Worm (Caenorhabditis elegans) whole organism, L2 larva: Measurements from ENCODE around the gene Y51H4A.938.

Experiments
- egl-27 ChIP-seq: sonication (generic microtip); optimal IDR thresholded peaks from 3 replicates; lab custom pipeline; 2017; ENCODE audit warnings: missing biosample characterization, missing genetic modification reagents, missing genetic modification characterization
- elt-3 ChIP-seq: sonication (generic microtip); optimal IDR thresholded peaks from 2 replicates; lab custom pipeline; 2017; ENCODE audit warnings: missing biosample characterization, missing genetic modification characterization
- lin-11 ChIP-seq: fragments of 150-350 bp; sonication (generic microtip); optimal IDR thresholded peaks from 2 replicates; lab custom pipeline; 2014; ENCODE audit warnings: missing biosample characterization, missing genetic modification characterization, inconsistent platforms, mixed read lengths
- lin-13 ChIP-seq: fragments of 150-350 bp; optimal IDR thresholded peaks from 2 replicates; lab custom pipeline; 2014; ENCODE audit warnings: missing biosample characterization, missing genetic modification reagents, missing genetic modification characterization
- nhr-237 ChIP-seq: fragments of 150-350 bp; optimal IDR thresholded peaks from 2 replicates; lab custom pipeline; 2014; ENCODE audit warnings: missing biosample characterization, missing genetic modification characterization
- unc-62 ChIP-seq: fragments of 150-350 bp; optimal IDR thresholded peaks from 2 replicates; lab custom pipeline; 2014; ENCODE audit warnings: missing biosample characterization, missing genetic modification reagents, missing genetic modification characterization

DNA sequence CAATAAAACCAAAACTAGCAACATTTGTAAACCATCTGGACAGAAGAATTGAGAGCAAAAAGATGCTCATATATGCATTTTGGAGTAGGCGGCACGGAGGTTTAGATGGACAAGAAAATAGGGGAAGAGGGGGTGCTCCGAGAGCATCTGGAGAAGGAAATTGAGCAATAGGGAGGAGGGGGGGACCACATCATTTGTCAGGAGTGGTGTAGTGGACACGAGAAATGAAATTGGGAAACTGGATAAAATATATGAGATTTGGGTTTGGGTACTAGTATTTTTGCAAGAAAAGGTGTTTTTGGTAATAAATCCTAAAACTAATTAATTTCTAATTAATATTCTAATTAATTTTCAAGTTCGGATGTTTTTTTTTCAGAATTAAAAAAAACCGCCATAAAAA lies 3.8 kb upstream of the Y51H4A.938 start, which contains the start of gene Y51H4A.1:
- no peak for TF ChIP-seq lin-11
- TF ChIP-seq nhr-237: no peak
- no peak for TF ChIP-seq lin-13 (GFP tag; lab: Kevin White, UChicago)
- no peak for TF ChIP-seq egl-27 (tag; lab: Kevin White, UChicago)
- TF ChIP-seq unc-62 (GFP tag; lab: Kevin White, UChicago): no peak
- TF ChIP-seq elt-3 (tag; lab: Kevin White, UChicago): no peak
